Worm (Caenorhabditis elegans) whole organism, L4/young adult: Measurements from ENCODE around the gene K02E2.6.
"Not testable (repeated sequence)": the region's sequence is repeated elsewhere in the genome, so short reads cannot be mapped to it uniquely, and the experiment has no call there.

ENCODE experiments used
- W03F9.2 ChIP-seq: fragments of 150-350 bp; optimal IDR thresholded peaks from 2 replicates; lab custom pipeline; 2014; ENCODE audit warnings: missing biosample characterization, missing genetic modification characterization
- dao-5 ChIP-seq: sonication (generic microtip); optimal IDR thresholded peaks from 2 replicates; lab custom pipeline; 2016; ENCODE audit warnings: missing genotype, missing genetic modification characterization, moderate library complexity, missing compliant biosample characterization
- him-1 ChIP-seq: sonication (generic microtip); optimal IDR thresholded peaks from 2 replicates; lab custom pipeline; 2016; ENCODE audit warnings: missing genotype, missing genetic modification reagents, missing genetic modification characterization, missing compliant biosample characterization

- TF ChIP-seq dao-5, W03F9.2, him-1 (tag; lab: Kevin White, UChicago): not testable (repeated sequence)
Observed at ce11 chrV:20369153-20369552, 11.2 kb upstream of the K02E2.6 start, which contains the start of gene srh-177.
